Worm (Caenorhabditis elegans): ENCODE results near the gene srz-103.

DNA sequence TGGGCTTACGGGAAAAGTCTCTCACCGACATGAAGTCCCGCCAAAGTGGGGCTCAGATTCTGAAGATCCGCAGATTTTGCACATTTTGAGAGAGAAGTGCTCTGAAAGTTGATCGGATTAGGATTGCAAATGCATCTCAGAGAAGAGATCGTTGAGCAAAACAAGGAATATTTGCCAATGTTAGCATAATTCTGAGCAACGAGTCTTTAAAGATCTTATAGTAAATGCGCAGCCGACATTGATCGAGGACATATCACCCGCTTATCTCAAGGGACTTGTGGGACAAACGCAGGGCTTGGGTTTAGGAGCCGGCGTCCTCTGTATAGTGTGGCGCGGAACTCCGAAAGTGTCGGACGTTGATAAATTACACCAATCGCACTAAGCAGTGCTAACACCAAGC, 44.6 kb upstream of the srz-103 start, which contains the start of gene nhr-112:
- no peak for TF ChIP-seq lin-32 (GFP tag; optimal IDR thresholded peaks at IDR 0.05)
- TF ChIP-seq elt-3 (tag; optimal IDR thresholded peaks at IDR 0.05) = no peak
- no peak for TF ChIP-seq pha-4 (tag; optimal IDR thresholded peaks at IDR 0.05)
- TF ChIP-seq nhr-12 (tag; optimal IDR thresholded peaks at IDR 0.05) = no peak

Data from whole organism, mixed stage, embryonic.